Worm (Caenorhabditis elegans): ENCODE results near the gene gpdh-2.
A peak's percentile ranks its signal among the peaks of the same experiment; 100 is the strongest.

Gene gpdh-2

ce11 chrIII:9818763-9819162 is 40.2 kb downstream of the gpdh-2 start, which contains the start of gene panl-3 (continued):
- TF ChIP-seq grh-1 (GFP tag; IDR thresholded peaks at IDR 0.05) (no peak), snpc-4 (tag; optimal IDR thresholded peaks at IDR 0.05) (peak; percentile 18), hlh-17 (GFP tag; optimal IDR thresholded peaks at IDR 0.05; ENCODE audit: borderline replicate concordance) (no peak), ztf-11 (tag; optimal IDR thresholded peaks at IDR 0.05) (no peak), sptf-1 (tag; optimal IDR thresholded peaks at IDR 0.05) (no peak), ztf-4 (tag; optimal IDR thresholded peaks at IDR 0.05) (peak; percentile 51), lin-39 (tag; optimal IDR thresholded peaks at IDR 0.05) (no peak), ets-5 (GFP tag; IDR thresholded peaks at IDR 0.05) (no peak), hpl-2 (GFP tag; optimal IDR thresholded peaks at IDR 0.05) (no peak), F16B12.6 (tag; optimal IDR thresholded peaks at IDR 0.05) (peak; percentile 98), aha-1 (tag; optimal IDR thresholded peaks at IDR 0.05) (no peak), mdl-1 (tag; optimal IDR thresholded peaks at IDR 0.05) (peak in 1 of 2 experiments; percentile 95), pax-3 (tag; optimal IDR thresholded peaks at IDR 0.05) (no peak), pqm-1 (tag; optimal IDR thresholded peaks at IDR 0.05) (no peak), nhr-12 (tag; optimal IDR thresholded peaks at IDR 0.05) (no peak), irx-1 (tag; optimal IDR thresholded peaks at IDR 0.05) (no peak), zag-1 (tag; optimal IDR thresholded peaks at IDR 0.05) (no peak), ceh-8 (GFP tag; optimal IDR thresholded peaks at IDR 0.05) (no peak), vab-15 (tag; optimal IDR thresholded peaks at IDR 0.05) (peak; percentile 65), lsy-2 (tag; optimal IDR thresholded peaks at IDR 0.05) (peak; percentile 73 to 80), efl-1 (optimal IDR thresholded peaks at IDR 0.05) (peak; percentile 60 to 69), efl-1 (GFP tag; optimal IDR thresholded peaks at IDR 0.05 in 1 of 2) (peak; percentile 71 to 96), sox-4 (tag; optimal IDR thresholded peaks at IDR 0.05) (no peak), skn-1 (tag; optimal IDR thresholded peaks at IDR 0.05) (peak; percentile 30), nhr-77 (tag; optimal IDR thresholded peaks at IDR 0.05) (no peak), ama-1 (optimal IDR thresholded peaks at IDR 0.05) (no peak), C04F5.9 (tag; optimal IDR thresholded peaks at IDR 0.05) (no peak), egl-27 (tag; optimal IDR thresholded peaks at IDR 0.05) (no peak), Y116A8C.19 (tag; optimal IDR thresholded peaks at IDR 0.05; ENCODE audit: borderline replicate concordance) (no peak), lin-13 (GFP tag; optimal IDR thresholded peaks at IDR 0.05) (peak; percentile 39), lin-15B (tag; optimal IDR thresholded peaks at IDR 0.05) (no peak), ces-1 (GFP tag; optimal IDR thresholded peaks at IDR 0.05) (no peak), elt-2 (tag; optimal IDR thresholded peaks at IDR 0.05) (peak; percentile 10), alr-1 (tag; optimal IDR thresholded peaks at IDR 0.05; ENCODE audit: borderline replicate concordance) (no peak), unc-62 (GFP tag; optimal IDR thresholded peaks at IDR 0.05) (no peak), pag-3 (tag; optimal IDR thresholded peaks at IDR 0.05; ENCODE audit: borderline replicate concordance, insufficient read depth) (no peak), efl-3 (GFP tag; optimal IDR thresholded peaks at IDR 0.05) (no peak), hlh-4 (tag; optimal IDR thresholded peaks at IDR 0.05) (no peak), unc-30 (tag; optimal IDR thresholded peaks at IDR 0.05) (no peak), nhr-90 (tag; optimal IDR thresholded peaks at IDR 0.05; ENCODE audit: poor library complexity) (peak; percentile 61)

ce11 chrIII:9817894-9818293 is 41.1 kb downstream of the gpdh-2 start:
- TF ChIP-seq ces-1 (GFP tag; optimal IDR thresholded peaks at IDR 0.05), result no peak
- no peak for TF ChIP-seq tlp-1 (tag; optimal IDR thresholded peaks at IDR 0.05)
- TF ChIP-seq aha-1 (tag; optimal IDR thresholded peaks at IDR 0.05), result no peak
- no peak for TF ChIP-seq elt-3 (tag; optimal IDR thresholded peaks at IDR 0.05)
- TF ChIP-seq unc-86 (tag; optimal IDR thresholded peaks at IDR 0.05), result no peak
- TF ChIP-seq nhr-85 (tag), result peak; percentile 27
- no peak for TF ChIP-seq xbp-1 (tag; optimal IDR thresholded peaks at IDR 0.05)
- no peak for TF ChIP-seq dpl-1 (GFP tag; optimal IDR thresholded peaks at IDR 0.05)
- no peak for TF ChIP-seq unc-30 (tag; optimal IDR thresholded peaks at IDR 0.05)
- peak; percentile 43 to 70 for TF ChIP-seq lsy-2 (tag; optimal IDR thresholded peaks at IDR 0.05)
- TF ChIP-seq nhr-20 (tag; optimal IDR thresholded peaks at IDR 0.05), result no peak
- TF ChIP-seq dsc-1 (tag; optimal IDR thresholded peaks at IDR 0.05), result no peak
- TF ChIP-seq efl-3 (GFP tag; optimal IDR thresholded peaks at IDR 0.05), result no peak
- TF ChIP-seq egl-13 (tag; optimal IDR thresholded peaks at IDR 0.05), result no peak
- TF ChIP-seq jun-1 (tag; optimal IDR thresholded peaks at IDR 0.05), result no peak
- no peak for TF ChIP-seq sptf-1 (tag; optimal IDR thresholded peaks at IDR 0.05)
- TF ChIP-seq F16B12.6 (tag; optimal IDR thresholded peaks at IDR 0.05), result peak; percentile 2
